Worm (Caenorhabditis elegans): ENCODE results near the gene F26A1.19.

F26A1.19 gene

DNA sequence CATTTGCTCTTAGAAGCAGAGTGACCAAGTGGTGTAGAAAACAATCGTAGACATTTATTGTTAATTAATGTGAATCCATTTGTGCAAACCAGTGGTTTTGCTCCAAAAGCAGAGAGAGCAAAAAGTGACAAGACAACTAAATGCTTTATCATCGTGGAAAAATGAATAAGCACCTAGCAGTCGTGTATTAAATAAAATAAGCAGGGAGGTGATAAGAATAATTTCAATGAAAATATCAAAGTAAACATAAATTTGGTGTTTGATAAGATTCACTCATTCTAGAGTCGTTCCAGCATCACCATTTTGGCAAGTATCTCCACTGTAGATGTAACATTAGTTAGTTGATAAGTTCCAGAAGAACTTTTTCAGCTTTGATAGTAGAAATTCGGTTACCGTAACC is 49.8 kb downstream of the F26A1.19 start, which contains the start of gene clec-6:
Gene clec-6 (minus strand): TSS at position 154 of the 400 bp plus-strand sequence.
- peak; percentile 84 for TF ChIP-seq fos-1 (tag; optimal IDR thresholded peaks at IDR 0.05)
- TF ChIP-seq peb-1 (tag; optimal IDR thresholded peaks at IDR 0.05), result no peak

Measured in whole organism, L2 larva.